Worm (Caenorhabditis elegans): Measurements from ENCODE around the gene W09C2.8.
A peak's percentile ranks its signal among the peaks of the same experiment; 100 is the strongest.

Gene W09C2.8

ce11 chrIV:9624275-9624674 lies at the start of gene W09C2.8:
Gene W09C2.8, minus strand, starts transcription at chrIV:9624375.
- TF ChIP-seq nhr-23 (tag; optimal IDR thresholded peaks at IDR 0.05) (no peak), zag-1 (tag; optimal IDR thresholded peaks at IDR 0.05) (no peak), fos-1 (tag; optimal IDR thresholded peaks at IDR 0.05) (no peak), elt-1 (tag; optimal IDR thresholded peaks at IDR 0.05) (no peak), ztf-4 (tag; optimal IDR thresholded peaks at IDR 0.05) (no peak), peb-1 (tag; optimal IDR thresholded peaks at IDR 0.05) (no peak), nhr-25 (tag; optimal IDR thresholded peaks at IDR 0.05) (no peak), nhr-77 (tag; optimal IDR thresholded peaks at IDR 0.05) (no peak), ceh-16 (tag; optimal IDR thresholded peaks at IDR 0.05) (no peak), ceh-82 (tag; optimal IDR thresholded peaks at IDR 0.05) (no peak), gmeb-1 (tag; optimal IDR thresholded peaks at IDR 0.05) (no peak), mdl-1 (tag; optimal IDR thresholded peaks at IDR 0.05) (no peak), unc-55 (GFP tag; optimal IDR thresholded peaks at IDR 0.05) (no peak), snpc-4 (tag; optimal IDR thresholded peaks at IDR 0.05) (no peak), ZK546.5 (tag; optimal IDR thresholded peaks at IDR 0.05) (no peak), sma-3 (GFP tag; optimal IDR thresholded peaks at IDR 0.05) (no peak), mab-5 (tag; optimal IDR thresholded peaks at IDR 0.05) (no peak), nhr-237 (tag; optimal IDR thresholded peaks at IDR 0.05) (no peak), nhr-6 (tag; optimal IDR thresholded peaks at IDR 0.05) (no peak), ama-1 (optimal IDR thresholded peaks at IDR 0.05) (no peak)

- TF ChIP-seq skn-1 (tag; optimal IDR thresholded peaks at IDR 0.05) (no peak), unc-62 (GFP tag; optimal IDR thresholded peaks at IDR 0.05) (no peak), mab-5 (tag; optimal IDR thresholded peaks at IDR 0.05) (no peak), ceh-82 (tag; optimal IDR thresholded peaks at IDR 0.05) (no peak), fos-1 (tag; optimal IDR thresholded peaks at IDR 0.05) (peak; percentile 25), lin-39 (tag; optimal IDR thresholded peaks at IDR 0.05) (no peak), mbf-1 (tag; optimal IDR thresholded peaks at IDR 0.05) (no peak), R02D3.7 (tag; optimal IDR thresholded peaks at IDR 0.05) (no peak), ama-1 (optimal IDR thresholded peaks at IDR 0.05) (no peak), elt-1 (tag; optimal IDR thresholded peaks at IDR 0.05) (peak; percentile 48), nhr-129 (tag; optimal IDR thresholded peaks at IDR 0.05) (no peak), sma-3 (GFP tag; optimal IDR thresholded peaks at IDR 0.05) (no peak), sma-9 (GFP tag; optimal IDR thresholded peaks at IDR 0.05) (peak; percentile 60), sma-9 (tag; optimal IDR thresholded peaks at IDR 0.05) (no peak), nhr-10 (tag; optimal IDR thresholded peaks at IDR 0.05) (no peak), dmd-4 (tag; optimal IDR thresholded peaks at IDR 0.05) (no peak), egl-27 (tag; optimal IDR thresholded peaks at IDR 0.05) (no peak), alr-1 (tag; optimal IDR thresholded peaks at IDR 0.05) (no peak), C34F6.9 (tag; optimal IDR thresholded peaks at IDR 0.05) (no peak), unc-39 (tag; optimal IDR thresholded peaks at IDR 0.05) (no peak), snpc-4 (tag; optimal IDR thresholded peaks at IDR 0.05) (no peak), ztf-11 (tag; optimal IDR thresholded peaks at IDR 0.05) (no peak), nhr-12 (tag; optimal IDR thresholded peaks at IDR 0.05) (no peak), nhr-237 (tag; optimal IDR thresholded peaks at IDR 0.05) (no peak), mdl-1 (tag; optimal IDR thresholded peaks at IDR 0.05) (peak in 1 of 2 experiments; percentile 30), ZK546.5 (tag; optimal IDR thresholded peaks at IDR 0.05) (no peak), gmeb-1 (tag; optimal IDR thresholded peaks at IDR 0.05) (no peak), crh-2 (tag; optimal IDR thresholded peaks at IDR 0.05) (peak; percentile 71)
Measured at ce11 chrIV:9673683-9674336, 49.6 kb upstream of the W09C2.8 start.

- peak; percentile 32 for TF ChIP-seq sma-9 (GFP tag; optimal IDR thresholded peaks at IDR 0.05)
- no peak for TF ChIP-seq sma-9 (tag; optimal IDR thresholded peaks at IDR 0.05)
- no peak for TF ChIP-seq nhr-12 (tag; optimal IDR thresholded peaks at IDR 0.05)
- TF ChIP-seq nhr-25 (tag; optimal IDR thresholded peaks at IDR 0.05) = peak; percentile 41
- TF ChIP-seq blmp-1 (tag; optimal IDR thresholded peaks at IDR 0.05; ENCODE audit: insufficient read depth) = peak; percentile 81
- TF ChIP-seq nhr-10 (tag; optimal IDR thresholded peaks at IDR 0.05) = no peak
Measured at ce11 chrIV:9673206-9673605, 49.0 kb upstream of the W09C2.8 start.

ce11 chrIV:9672434-9672833 lies 48.3 kb upstream of the W09C2.8 start:
- peak in 1 of 2 experiments; percentile 81 for TF ChIP-seq lsy-2 (tag; optimal IDR thresholded peaks at IDR 0.05)
- no peak for TF ChIP-seq elt-3 (tag; optimal IDR thresholded peaks at IDR 0.05)
- peak in 1 of 2 experiments; percentile 41 for TF ChIP-seq mdl-1 (tag; optimal IDR thresholded peaks at IDR 0.05)
- TF ChIP-seq nhr-6 (tag; optimal IDR thresholded peaks at IDR 0.05) = no peak
- peak; percentile 92 for TF ChIP-seq nhr-21 (tag; optimal IDR thresholded peaks at IDR 0.05)
- TF ChIP-seq unc-39 (tag; optimal IDR thresholded peaks at IDR 0.05) = no peak
- peak; percentile 45 for TF ChIP-seq nhr-129 (tag; optimal IDR thresholded peaks at IDR 0.05)
- TF ChIP-seq crh-2 (tag; optimal IDR thresholded peaks at IDR 0.05) = peak; percentile 13
- no peak for TF ChIP-seq ztf-11 (tag; optimal IDR thresholded peaks at IDR 0.05)
- TF ChIP-seq Y55F3AM.14 (GFP tag; optimal IDR thresholded peaks at IDR 0.05) = peak; percentile 8
- peak; percentile 84 for TF ChIP-seq sma-3 (GFP tag; optimal IDR thresholded peaks at IDR 0.05)
- TF ChIP-seq sma-9 (GFP tag; optimal IDR thresholded peaks at IDR 0.05) = peak; percentile 92
- no peak for TF ChIP-seq sma-9 (tag; optimal IDR thresholded peaks at IDR 0.05)
- TF ChIP-seq blmp-1 (tag; optimal IDR thresholded peaks at IDR 0.05; ENCODE audit: insufficient read depth) = peak; percentile 34
- peak; percentile 39 for TF ChIP-seq fos-1 (tag; optimal IDR thresholded peaks at IDR 0.05)
- TF ChIP-seq gmeb-1 (tag; optimal IDR thresholded peaks at IDR 0.05) = peak; percentile 44
- TF ChIP-seq nhr-25 (tag; optimal IDR thresholded peaks at IDR 0.05) = peak; percentile 73

Measured in whole organism, L2 larva.